Fruit fly (Drosophila melanogaster): ENCODE results near the gene Ir7f.

The Ir7f gene

dm6 chrX:7866868-7867267 is 17.0 kb downstream of the Ir7f start, which contains the start of gene Ir7b:
Ir7b (minus strand) TSS chrX:7866968.
- TF ChIP-seq pad (GFP tag; optimal IDR thresholded peaks at IDR 0.05) = no peak
- no peak for TF ChIP-seq Mnt (GFP tag; optimal IDR thresholded peaks at IDR 0.05)
- no peak for TF ChIP-seq Hr96 (GFP tag; optimal IDR thresholded peaks at IDR 0.05)
- no peak for TF ChIP-seq tj (GFP tag; optimal IDR thresholded peaks at IDR 0.05)
- no peak for TF ChIP-seq Clk (GFP tag; optimal IDR thresholded peaks at IDR 0.05)
- no peak for TF ChIP-seq bab1 (GFP tag; optimal IDR thresholded peaks at IDR 0.05)
- TF ChIP-seq CG1620 (GFP tag; optimal IDR thresholded peaks at IDR 0.05) = no peak
- no peak for TF ChIP-seq CG7101 (tag; optimal IDR thresholded peaks at IDR 0.05)
- no peak for TF ChIP-seq Crg-1 (GFP tag; optimal IDR thresholded peaks at IDR 0.05)
- TF ChIP-seq cic (GFP tag; optimal IDR thresholded peaks at IDR 0.05) = no peak
- TF ChIP-seq CG11617 (GFP tag; optimal IDR thresholded peaks at IDR 0.05) = no peak
- no peak for TF ChIP-seq CG12768 (GFP tag; optimal IDR thresholded peaks at IDR 0.05)

- TF ChIP-seq CG7045 (GFP tag; optimal IDR thresholded peaks at IDR 0.05) (no peak), CG1620 (GFP tag; optimal IDR thresholded peaks at IDR 0.05) (no peak), CG33017 (tag; optimal IDR thresholded peaks at IDR 0.05) (no peak), CG14711 (tag; optimal IDR thresholded peaks at IDR 0.05) (no peak), CG11617 (GFP tag; optimal IDR thresholded peaks at IDR 0.05) (no peak), cnc (optimal IDR thresholded peaks at IDR 0.05) (no peak), Clk (GFP tag; optimal IDR thresholded peaks at IDR 0.05) (no peak), pad (GFP tag; optimal IDR thresholded peaks at IDR 0.05) (no peak), Mnt (GFP tag; optimal IDR thresholded peaks at IDR 0.05) (no peak)
Observed at dm6 chrX:7857873-7858272, 26.0 kb downstream of the Ir7f start, which contains the start of gene CG1409. CG1409 (plus strand) TSS chrX:7858173.

dm6 chrX:7854144-7854543 is 29.7 kb downstream of the Ir7f start, which contains the start of gene CG10920:
CG10920 (minus strand) TSS chrX:7854244.
- TF ChIP-seq CG1620 (GFP tag; optimal IDR thresholded peaks at IDR 0.05) (no peak), Crg-1 (GFP tag; optimal IDR thresholded peaks at IDR 0.05) (no peak), CG14711 (tag; optimal IDR thresholded peaks at IDR 0.05) (no peak), Mnt (GFP tag; optimal IDR thresholded peaks at IDR 0.05) (no peak), Hr96 (GFP tag; optimal IDR thresholded peaks at IDR 0.05) (no peak), kay (GFP tag; ENCODE audit: borderline replicate concordance) (no peak), CG33017 (tag; optimal IDR thresholded peaks at IDR 0.05) (no peak), CG11617 (GFP tag; optimal IDR thresholded peaks at IDR 0.05) (no peak)
